Worm (Caenorhabditis elegans): ENCODE measurements around the gene T24B8.4.

DNA sequence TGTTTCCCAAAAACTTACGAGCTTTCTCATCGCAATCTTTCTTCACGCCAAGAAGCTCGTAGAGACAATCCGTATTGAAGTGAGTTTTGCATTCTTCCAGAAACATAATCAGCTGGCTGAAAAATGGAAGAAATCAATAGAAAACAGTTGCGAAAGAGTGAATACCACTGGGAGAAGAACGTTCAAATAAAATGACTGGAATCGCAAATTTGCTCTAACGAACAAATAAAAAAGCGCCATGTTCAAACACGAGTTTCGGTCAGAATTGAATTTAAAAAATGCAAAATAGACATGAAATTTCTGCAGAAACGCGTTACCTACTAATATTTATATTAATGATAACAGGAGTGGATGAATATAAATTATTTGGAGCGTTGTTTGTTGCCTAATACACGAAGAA is 37.8 kb upstream of the T24B8.4 start, which contains the start of gene dnj-23:
- TF ChIP-seq nhr-12 (tag; optimal IDR thresholded peaks at IDR 0.05) (no peak), aly-2 (tag; optimal IDR thresholded peaks at IDR 0.05) (no peak), nhr-11 (tag; optimal IDR thresholded peaks at IDR 0.05) (no peak), nhr-76 (tag; optimal IDR thresholded peaks at IDR 0.05) (no peak), lin-39 (tag; optimal IDR thresholded peaks at IDR 0.05) (no peak), nhr-77 (tag; optimal IDR thresholded peaks at IDR 0.05) (no peak), nhr-28 (tag; optimal IDR thresholded peaks at IDR 0.05) (no peak), pqm-1 (tag; optimal IDR thresholded peaks at IDR 0.05) (no peak), unc-62 (GFP tag; optimal IDR thresholded peaks at IDR 0.05) (no peak), tlp-1 (tag; optimal IDR thresholded peaks at IDR 0.05) (no peak)

Measured in whole organism, L1 larva.